Fruit fly (Drosophila melanogaster): Measurements from ENCODE around the gene Odj.

Gene Odj

DNA sequence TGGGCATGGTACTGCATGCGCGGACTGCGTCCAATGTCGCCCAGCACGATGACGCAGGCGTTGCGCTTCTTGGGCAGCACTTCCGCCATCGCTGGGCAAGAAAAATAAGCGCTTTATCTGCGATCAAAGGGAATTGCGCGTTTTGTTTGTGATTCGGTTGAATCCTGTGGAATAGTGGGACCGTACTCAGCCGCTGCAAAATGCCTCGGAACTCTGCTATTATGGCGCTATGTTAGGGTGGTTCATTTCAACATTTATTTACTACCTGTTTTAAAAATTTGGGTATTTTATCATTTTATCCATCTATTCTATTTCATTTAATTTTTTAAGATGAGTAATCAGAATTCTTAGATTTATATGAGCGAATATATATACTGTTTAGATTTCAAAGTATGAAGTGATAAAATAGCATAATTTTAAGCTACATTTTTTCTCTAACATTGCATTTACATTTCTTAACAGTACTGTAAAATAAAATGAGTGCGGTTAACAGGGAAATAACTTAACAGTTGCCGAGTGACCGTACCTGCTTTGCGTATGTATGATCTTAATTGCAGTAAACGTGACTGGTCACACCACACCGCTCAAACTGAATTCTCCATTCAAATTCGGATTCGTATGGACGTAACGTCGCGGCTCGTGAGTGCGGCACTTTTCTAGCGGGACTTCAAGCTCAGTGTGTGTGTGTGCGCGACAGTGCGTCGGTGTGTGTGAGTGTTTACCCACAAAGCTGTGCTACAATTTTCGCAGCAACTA is 2.1 kb upstream of the Odj start, which contains the start of the genes Alg1 and tinc:
Gene Alg1 (minus strand): TSS at position 184 of the 756 bp plus-strand sequence.
Gene tinc (plus strand): TSS at position 591 of the 756 bp plus-strand sequence.
- peak; percentile 49 for TF ChIP-seq Deaf1 (tag; optimal IDR thresholded peaks at IDR 0.05)
- TF ChIP-seq CTCF (GFP tag; optimal IDR thresholded peaks at IDR 0.05), result peak; percentile 41
- TF ChIP-seq CG16779 (GFP tag; IDR thresholded peaks at IDR 0.05), result peak; percentile 51; the same call in 1 of the 2 replicates
- no peak for TF ChIP-seq ATbp (GFP tag; optimal IDR thresholded peaks at IDR 0.05)
- TF ChIP-seq CG7271 (tag; optimal IDR thresholded peaks at IDR 0.05), result no peak
- TF ChIP-seq mam (GFP tag; optimal IDR thresholded peaks at IDR 0.05), result peak; percentile 55
- TF ChIP-seq chinmo (GFP tag; IDR thresholded peaks at IDR 0.05; ENCODE audit: partially characterized antibody), result no peak
- peak; percentile 61 for TF ChIP-seq CG9817 (tag; optimal IDR thresholded peaks at IDR 0.05)
- TF ChIP-seq CG10654 (GFP tag; optimal IDR thresholded peaks at IDR 0.05), result peak; percentile 42
- TF ChIP-seq CG9797 (GFP tag; optimal IDR thresholded peaks at IDR 0.05), result peak; percentile 90
- TF ChIP-seq en (GFP tag; optimal IDR thresholded peaks at IDR 0.05), result no peak
- TF ChIP-seq gt (GFP tag; IDR thresholded peaks at IDR 0.05), result no peak
- no peak for TF ChIP-seq bigmax (GFP tag; optimal IDR thresholded peaks at IDR 0.05)
- TF ChIP-seq zfh1 (GFP tag; IDR thresholded peaks at IDR 0.05), result peak; percentile 58; the same call in 1 of the 3 replicates
- TF ChIP-seq CG8281 (tag; optimal IDR thresholded peaks at IDR 0.05), result no peak
- TF ChIP-seq CG7839 (tag; optimal IDR thresholded peaks at IDR 0.05), result peak; percentile 77
- no peak for TF ChIP-seq CG31365 (tag; optimal IDR thresholded peaks at IDR 0.05)
- peak; percentile 13 for TF ChIP-seq sqz (GFP tag; optimal IDR thresholded peaks at IDR 0.05)
- no peak for TF ChIP-seq h (optimal IDR thresholded peaks at IDR 0.05)
- no peak for TF ChIP-seq nerfin-2 (GFP tag; IDR thresholded peaks at IDR 0.05; ENCODE audit: partially characterized antibody)
- TF ChIP-seq z (GFP tag; IDR thresholded peaks at IDR 0.05), result peak; percentile 35; the same call in 1 of the 3 replicates
- TF ChIP-seq nmo (GFP tag; optimal IDR thresholded peaks at IDR 0.05), result peak; percentile 54
- TF ChIP-seq onecut (GFP tag; IDR thresholded peaks at IDR 0.05), result 0 out of 2 replicates have a peak, but pooled peaks have one; percentile 15
- TF ChIP-seq CG13624 (GFP tag; optimal IDR thresholded peaks at IDR 0.05), result peak; percentile 63
- TF ChIP-seq CG11504 (tag; optimal IDR thresholded peaks at IDR 0.05), result peak; percentile 79
- no peak for TF ChIP-seq danr (GFP tag; IDR thresholded peaks at IDR 0.05)
- no peak for TF ChIP-seq Dll (GFP tag; IDR thresholded peaks at IDR 0.05; ENCODE audit: partially characterized antibody)
- TF ChIP-seq lbe (GFP tag; optimal IDR thresholded peaks at IDR 0.05), result no peak
- TF ChIP-seq CG12071 (GFP tag; optimal IDR thresholded peaks at IDR 0.05), result no peak
- TF ChIP-seq nerfin-1 (tag; optimal IDR thresholded peaks at IDR 0.05), result no peak
- TF ChIP-seq org-1 (GFP tag; optimal IDR thresholded peaks at IDR 0.05), result peak; percentile 6
- TF ChIP-seq nau (GFP tag; optimal IDR thresholded peaks at IDR 0.05), result no peak
- no peak; the same call in 2 of the 3 replicates for TF ChIP-seq CG14050 (GFP tag; IDR thresholded peaks at IDR 0.05)
- no peak for TF ChIP-seq fd64A (GFP tag; optimal IDR thresholded peaks at IDR 0.05)
- no peak for TF ChIP-seq croc (GFP tag; conservative IDR thresholded peaks at IDR 0.05)
- TF ChIP-seq Oli (tag; optimal IDR thresholded peaks at IDR 0.05), result peak; percentile 22
- peak; percentile 45; the same call in 1 of the 2 replicates for TF ChIP-seq sob (GFP tag; IDR thresholded peaks at IDR 0.05)
- TF ChIP-seq CG3726 (GFP tag; IDR thresholded peaks at IDR 0.05), result no peak
- no peak for TF ChIP-seq Bdp1 (GFP tag; optimal IDR thresholded peaks at IDR 0.05)
- peak; percentile 42; the same call in 1 of the 2 replicates for TF ChIP-seq rib (GFP tag; IDR thresholded peaks at IDR 0.05)
- no peak for TF ChIP-seq CG5953 (GFP tag; IDR thresholded peaks at IDR 0.05)
- TF ChIP-seq CG6791 (GFP tag; IDR thresholded peaks at IDR 0.05; ENCODE audit: partially characterized antibody), result 0 out of 3 replicates have a peak, but pooled peaks have one; percentile 8
- no peak for TF ChIP-seq ac (GFP tag; optimal IDR thresholded peaks at IDR 0.05)
- TF ChIP-seq pita (GFP tag; optimal IDR thresholded peaks at IDR 0.05), result no peak
- TF ChIP-seq CG11695 (GFP tag; IDR thresholded peaks at IDR 0.05), result peak; percentile 74
- TF ChIP-seq Chrac-16 (GFP tag; optimal IDR thresholded peaks at IDR 0.05), result peak; percentile 63
- TF ChIP-seq Rfx (GFP tag; IDR thresholded peaks at IDR 0.05), result peak; percentile 58
- peak; percentile 37 for TF ChIP-seq fd96Cb (tag; optimal IDR thresholded peaks at IDR 0.05)
- peak; percentile 97 for TF ChIP-seq CG17568 (GFP tag; optimal IDR thresholded peaks at IDR 0.05)
- TF ChIP-seq Antp (GFP tag; optimal IDR thresholded peaks at IDR 0.05), result no peak
